Worm (Caenorhabditis elegans): ENCODE results near the gene C35C5.9.

DNA sequence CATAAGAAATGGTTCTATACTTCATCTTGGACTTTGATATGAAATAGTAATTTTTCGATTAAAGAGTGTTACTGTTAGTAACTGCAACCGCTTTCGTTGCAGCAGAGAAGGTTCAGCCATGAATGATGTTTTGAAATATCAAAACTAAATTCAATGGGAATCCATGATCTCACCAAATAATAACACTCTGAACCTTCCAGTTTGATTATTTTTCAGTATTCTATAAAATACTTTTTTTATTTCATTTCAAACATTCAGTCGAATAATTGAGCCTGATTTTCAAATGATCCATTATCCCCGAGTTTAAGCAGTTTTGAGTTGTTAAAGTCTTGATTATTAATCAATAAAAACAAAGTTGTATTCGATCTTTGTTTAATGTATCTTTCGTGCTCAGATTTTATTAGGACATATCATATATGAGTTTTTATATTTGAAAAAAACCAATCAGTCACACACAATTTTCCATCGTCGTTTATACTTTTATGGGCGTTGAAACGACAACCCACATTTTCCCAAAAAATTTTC, 934 bp downstream of the C35C5.9 start, which contains the start of gene gcp-2.2:
- TF ChIP-seq nhr-11 (tag; optimal IDR thresholded peaks at IDR 0.05) (no peak), fos-1 (tag; optimal IDR thresholded peaks at IDR 0.05) (no peak), ztf-11 (tag; optimal IDR thresholded peaks at IDR 0.05) (no peak), ceh-82 (tag; optimal IDR thresholded peaks at IDR 0.05) (no peak), unc-62 (GFP tag; optimal IDR thresholded peaks at IDR 0.05) (no peak), elt-3 (tag; optimal IDR thresholded peaks at IDR 0.05) (no peak), ceh-16 (tag; optimal IDR thresholded peaks at IDR 0.05) (no peak), peb-1 (tag; optimal IDR thresholded peaks at IDR 0.05) (no peak), zag-1 (tag; optimal IDR thresholded peaks at IDR 0.05) (no peak)
